Worm (Caenorhabditis elegans): ENCODE data around the gene sdz-23.

DNA sequence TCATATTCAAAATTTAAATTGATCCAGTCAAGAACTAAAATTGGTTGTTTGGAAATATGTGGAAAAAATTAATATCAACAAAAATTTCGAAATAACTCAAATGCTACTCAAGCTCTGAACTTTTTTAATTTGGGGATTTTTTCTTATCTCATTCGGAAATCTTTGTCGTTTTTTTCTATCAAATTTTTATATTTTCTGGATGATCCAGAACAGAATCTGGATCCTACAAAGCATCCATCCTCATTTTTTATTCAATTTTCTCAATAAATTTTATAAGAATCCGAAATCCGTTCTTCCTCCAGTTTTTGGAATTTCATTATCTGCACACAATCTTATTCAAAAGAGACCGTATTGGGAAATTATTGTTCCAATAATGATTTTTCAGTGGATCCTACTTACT, 21.5 kb downstream of the sdz-23 start, which contains the start of gene D1014.6:
- TF ChIP-seq snpc-4 (tag; optimal IDR thresholded peaks at IDR 0.05) = no peak
- no peak for TF ChIP-seq unc-62 (GFP tag; optimal IDR thresholded peaks at IDR 0.05)
- TF ChIP-seq nhr-77 (tag; optimal IDR thresholded peaks at IDR 0.05) = no peak
- no peak for TF ChIP-seq nhr-12 (tag; optimal IDR thresholded peaks at IDR 0.05)
- TF ChIP-seq fkh-10 (GFP tag; optimal IDR thresholded peaks at IDR 0.05) = no peak
- no peak for TF ChIP-seq ceh-90 (tag; optimal IDR thresholded peaks at IDR 0.05)
- no peak for TF ChIP-seq sptf-1 (tag; optimal IDR thresholded peaks at IDR 0.05)
- TF ChIP-seq unc-130 (tag; optimal IDR thresholded peaks at IDR 0.05) = no peak
- TF ChIP-seq sox-4 (tag; optimal IDR thresholded peaks at IDR 0.05) = no peak

All from whole organism, L1 larva.